Fruit fly (Drosophila melanogaster): Measurements from ENCODE around the gene dre4.

The dre4 gene

DNA sequence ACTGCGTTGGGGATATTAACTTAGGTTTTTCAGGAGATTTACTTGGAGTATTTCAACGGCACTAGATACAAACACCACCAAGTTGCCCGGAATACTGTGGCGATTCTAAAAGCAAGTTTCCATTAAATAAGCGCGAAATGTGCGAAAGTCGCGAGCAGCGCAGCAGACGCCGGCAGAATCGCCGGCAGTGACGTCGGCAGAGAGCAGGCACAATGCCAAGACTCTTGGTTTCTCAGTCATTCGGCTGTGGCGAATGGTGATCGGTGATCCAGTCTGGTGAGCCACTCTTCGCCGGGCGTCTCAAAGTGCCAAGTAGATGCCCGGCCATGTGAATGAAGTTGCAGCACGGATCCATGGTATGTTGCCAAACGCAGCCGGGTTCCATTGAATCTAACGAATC lies 41.0 kb downstream of the dre4 start, which contains the start of gene Cpr62Bb:
Cpr62Bb (minus strand) TSS at position 101 of the 400 bp plus-strand sequence.
- TF ChIP-seq CG1620 (GFP tag; optimal IDR thresholded peaks at IDR 0.05) (no peak), ovo (GFP tag; optimal IDR thresholded peaks at IDR 0.05) (no peak), tj (GFP tag; optimal IDR thresholded peaks at IDR 0.05) (no peak), toe (GFP tag; optimal IDR thresholded peaks at IDR 0.05) (no peak), CG5204 (GFP tag; optimal IDR thresholded peaks at IDR 0.05) (no peak), CG11617 (GFP tag; optimal IDR thresholded peaks at IDR 0.05) (no peak), bab1 (GFP tag; optimal IDR thresholded peaks at IDR 0.05) (no peak), CG14711 (tag; optimal IDR thresholded peaks at IDR 0.05) (no peak), Mnt (GFP tag; optimal IDR thresholded peaks at IDR 0.05) (no peak), Clk (GFP tag; optimal IDR thresholded peaks at IDR 0.05) (no peak), Crg-1 (GFP tag; optimal IDR thresholded peaks at IDR 0.05) (no peak), CG7101 (tag; optimal IDR thresholded peaks at IDR 0.05) (no peak)

DNA sequence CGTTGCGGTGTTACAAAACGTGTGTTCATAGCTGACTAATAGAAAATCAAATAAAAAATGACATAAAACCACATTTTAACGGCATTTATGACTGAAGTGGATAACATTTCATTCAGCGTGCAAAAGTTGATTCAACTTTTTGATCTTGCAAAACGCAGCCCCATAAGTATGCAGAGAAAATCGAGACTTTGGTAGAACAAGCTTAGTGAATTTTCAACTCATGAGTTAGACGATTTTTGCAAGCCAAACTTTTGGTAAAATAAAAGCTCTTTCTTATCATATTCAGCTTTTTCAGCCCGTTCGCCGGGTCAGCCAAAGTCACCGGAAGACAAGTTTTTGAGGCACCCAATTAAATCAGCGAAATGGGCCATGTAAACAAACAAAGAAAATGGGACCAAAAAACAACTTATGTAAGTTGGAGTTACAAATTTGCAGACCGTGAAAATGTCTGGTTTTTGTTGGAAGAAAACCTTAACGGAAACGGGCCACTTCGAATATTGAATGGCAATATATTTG lies 44.3 kb downstream of the dre4 start, which contains the start of gene Cpr62Ba:
Cpr62Ba (minus strand) TSS at position 31 of the 516 bp plus-strand sequence.
- TF ChIP-seq bab1 (GFP tag; optimal IDR thresholded peaks at IDR 0.05) (no peak), ovo (GFP tag; optimal IDR thresholded peaks at IDR 0.05) (no peak), CG14711 (tag; optimal IDR thresholded peaks at IDR 0.05) (no peak), Clk (GFP tag; optimal IDR thresholded peaks at IDR 0.05) (no peak), cic (GFP tag; optimal IDR thresholded peaks at IDR 0.05) (no peak), CG12768 (GFP tag; optimal IDR thresholded peaks at IDR 0.05) (no peak), toe (GFP tag; optimal IDR thresholded peaks at IDR 0.05) (no peak), pad (GFP tag; optimal IDR thresholded peaks at IDR 0.05) (no peak), kay (GFP tag; ENCODE audit: borderline replicate concordance) (no peak), CG11617 (GFP tag; optimal IDR thresholded peaks at IDR 0.05) (no peak), Crg-1 (GFP tag; optimal IDR thresholded peaks at IDR 0.05) (no peak), Hr96 (GFP tag; optimal IDR thresholded peaks at IDR 0.05) (no peak), CG33017 (tag; optimal IDR thresholded peaks at IDR 0.05) (no peak), Mnt (GFP tag; optimal IDR thresholded peaks at IDR 0.05) (no peak), CG1620 (GFP tag; optimal IDR thresholded peaks at IDR 0.05) (no peak)

DNA sequence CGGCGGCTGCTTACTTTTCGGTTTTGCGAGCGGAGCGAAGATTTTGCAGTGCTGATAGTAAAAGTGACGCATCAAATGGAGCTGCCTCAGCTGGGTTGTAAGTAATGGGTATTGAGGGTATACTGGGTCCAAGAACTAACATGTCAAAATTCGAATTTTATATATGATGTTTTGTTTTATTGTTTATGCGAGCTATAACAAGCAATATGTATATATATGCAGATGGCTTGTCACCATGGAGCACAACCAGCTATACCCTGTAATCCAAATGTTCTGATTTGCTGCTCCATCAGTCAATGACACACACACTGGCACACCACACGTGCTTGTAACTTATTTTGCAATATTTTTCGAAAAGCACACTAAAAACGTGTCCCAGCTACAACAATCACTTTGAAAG lies 46.6 kb downstream of the dre4 start:
- no peak for TF ChIP-seq ovo (GFP tag; optimal IDR thresholded peaks at IDR 0.05)
- TF ChIP-seq cic (GFP tag; optimal IDR thresholded peaks at IDR 0.05): no peak
- no peak for TF ChIP-seq CG1620 (GFP tag; optimal IDR thresholded peaks at IDR 0.05)
- no peak for TF ChIP-seq toe (GFP tag; optimal IDR thresholded peaks at IDR 0.05)
- no peak for TF ChIP-seq CG5204 (GFP tag; optimal IDR thresholded peaks at IDR 0.05)
- TF ChIP-seq bab1 (GFP tag; optimal IDR thresholded peaks at IDR 0.05): no peak
- TF ChIP-seq CG7101 (tag; optimal IDR thresholded peaks at IDR 0.05): no peak
- no peak for TF ChIP-seq Crg-1 (GFP tag; optimal IDR thresholded peaks at IDR 0.05)
- no peak for TF ChIP-seq cnc (optimal IDR thresholded peaks at IDR 0.05)
- no peak for TF ChIP-seq CG33017 (tag; optimal IDR thresholded peaks at IDR 0.05)
- TF ChIP-seq tj (GFP tag; optimal IDR thresholded peaks at IDR 0.05): no peak
- TF ChIP-seq CG11617 (GFP tag; optimal IDR thresholded peaks at IDR 0.05): no peak
- no peak for TF ChIP-seq Mnt (GFP tag; optimal IDR thresholded peaks at IDR 0.05)
- no peak for TF ChIP-seq CG12768 (GFP tag; optimal IDR thresholded peaks at IDR 0.05)

DNA sequence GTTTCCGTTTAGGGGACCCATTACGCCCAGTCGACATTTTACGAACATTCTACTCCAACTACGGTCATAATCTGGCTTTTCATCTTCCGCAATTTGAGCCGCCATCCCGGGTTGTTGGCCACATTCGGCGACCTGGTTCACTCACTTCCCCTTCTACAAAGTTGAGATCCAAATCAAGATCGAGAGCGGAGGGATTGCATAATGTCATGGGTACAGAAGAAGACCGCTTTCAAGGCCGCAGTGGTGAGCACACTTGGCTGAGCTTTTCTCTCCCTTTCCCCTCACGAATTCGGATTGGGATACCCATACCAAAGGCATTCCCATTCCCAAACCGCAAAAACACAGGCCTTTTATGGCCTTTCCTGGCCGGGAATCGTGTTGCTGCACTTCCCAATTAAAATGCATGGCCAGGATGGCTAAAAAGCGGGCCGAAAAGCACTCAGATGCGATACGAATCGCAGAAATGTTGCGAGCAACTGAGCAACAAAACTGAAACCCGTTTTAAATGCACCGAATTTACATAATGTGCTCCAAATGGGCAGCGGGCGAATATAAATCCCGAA lies 48.2 kb downstream of the dre4 start:
- TF ChIP-seq pad (GFP tag; optimal IDR thresholded peaks at IDR 0.05): no peak
- no peak for TF ChIP-seq CG12768 (GFP tag; optimal IDR thresholded peaks at IDR 0.05)
- TF ChIP-seq bab1 (GFP tag; optimal IDR thresholded peaks at IDR 0.05): no peak
- TF ChIP-seq CG7045 (GFP tag; optimal IDR thresholded peaks at IDR 0.05): no peak
- TF ChIP-seq Crg-1 (GFP tag; optimal IDR thresholded peaks at IDR 0.05): no peak
- TF ChIP-seq CG14711 (tag; optimal IDR thresholded peaks at IDR 0.05): no peak
- no peak for TF ChIP-seq cic (GFP tag; optimal IDR thresholded peaks at IDR 0.05)
- no peak for TF ChIP-seq tj (GFP tag; optimal IDR thresholded peaks at IDR 0.05)
- no peak for TF ChIP-seq cnc (optimal IDR thresholded peaks at IDR 0.05)
- no peak for TF ChIP-seq ovo (GFP tag; optimal IDR thresholded peaks at IDR 0.05)
- TF ChIP-seq Hr96 (GFP tag; optimal IDR thresholded peaks at IDR 0.05): no peak

DNA sequence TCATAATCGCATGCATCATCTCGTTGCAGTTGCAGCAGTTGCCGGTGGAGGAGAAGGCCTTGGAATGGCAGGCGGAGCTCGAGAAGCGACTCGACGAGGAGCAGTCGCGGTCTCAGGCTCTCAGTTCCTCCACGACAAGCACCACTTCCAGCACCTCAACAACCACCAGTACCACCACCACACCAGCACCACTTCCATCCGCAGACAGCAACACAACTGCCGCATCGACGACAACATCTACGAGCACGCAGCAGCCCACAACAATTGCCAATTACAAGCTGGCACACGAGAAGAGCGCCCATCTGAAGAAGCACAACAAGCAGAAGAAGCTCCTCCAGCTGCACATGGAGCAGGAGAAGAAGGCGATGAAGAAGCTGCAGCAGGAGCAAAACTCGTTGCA lies 53.7 kb downstream of the dre4 start:
- TF ChIP-seq CG33017 (tag; optimal IDR thresholded peaks at IDR 0.05) (no peak), CG11617 (GFP tag; optimal IDR thresholded peaks at IDR 0.05) (no peak), Hr96 (GFP tag; optimal IDR thresholded peaks at IDR 0.05) (no peak)
